Fruit fly (Drosophila melanogaster): ENCODE measurements around the gene Cyp6d5.

dm6 chr3R:14060399-14060798 is 31.4 kb downstream of the Cyp6d5 start:
- TF ChIP-seq tai (GFP tag; optimal IDR thresholded peaks at IDR 0.05): no peak
- no peak for TF ChIP-seq pan (optimal IDR thresholded peaks at IDR 0.05)
- no peak for TF ChIP-seq rgr (GFP tag; optimal IDR thresholded peaks at IDR 0.05)

All from whole organism, wandering third instar larva.